Worm (Caenorhabditis elegans) whole organism, L2 larva: ENCODE data around the gene C07D8.5.

Source experiments
- R02D3.7 ChIP-seq: fragments of 150-350 bp; optimal IDR thresholded peaks from 2 replicates; lab custom pipeline; 2014; ENCODE audit warnings: missing biosample characterization, missing genetic modification characterization
- ama-1 ChIP-seq: fragments of 150-350 bp; optimal IDR thresholded peaks from 2 replicates; lab custom pipeline; 2018; ENCODE audit warnings: inconsistent platforms
- ceh-82 ChIP-seq: fragments of 150-350 bp; optimal IDR thresholded peaks from 2 replicates; lab custom pipeline; 2014; ENCODE audit warnings: missing biosample characterization, missing genetic modification characterization
- lin-11 ChIP-seq: fragments of 150-350 bp; sonication (generic microtip); optimal IDR thresholded peaks from 2 replicates; lab custom pipeline; 2014; ENCODE audit warnings: missing biosample characterization, missing genetic modification characterization, inconsistent platforms, mixed read lengths
- lin-13 ChIP-seq: fragments of 150-350 bp; optimal IDR thresholded peaks from 2 replicates; lab custom pipeline; 2014; ENCODE audit warnings: missing biosample characterization, missing genetic modification reagents, missing genetic modification characterization
- mab-5 ChIP-seq: fragments of 150-350 bp; optimal IDR thresholded peaks from 2 replicates; lab custom pipeline; 2014; ENCODE audit warnings: missing biosample characterization, missing genetic modification characterization
- nhr-11 ChIP-seq: fragments of 150-350 bp; optimal IDR thresholded peaks from 2 replicates; lab custom pipeline; 2014; ENCODE audit warnings: missing biosample characterization, missing genetic modification characterization
- sma-9 ChIP-seq, 2 experiments: fragments of 150-350 bp in 1 of 2; sonication (generic microtip) in 1 of 2; optimal IDR thresholded peaks; 2 replicates each; lab custom pipeline; 2014 to 2016; ENCODE audit warnings: missing genetic modification characterization in 2 of 2, mild to moderate bottlenecking in 1 of 2, missing biosample characterization in 1 of 2, missing compliant biosample characterization in 1 of 2, missing genetic modification reagents in 1 of 2, moderate library complexity in 1 of 2
- snpc-4 ChIP-seq: fragments of 150-350 bp; optimal IDR thresholded peaks from 2 replicates; lab custom pipeline; 2014; ENCODE audit warnings: missing biosample characterization, missing genetic modification characterization
- unc-62 ChIP-seq: fragments of 150-350 bp; optimal IDR thresholded peaks from 2 replicates; lab custom pipeline; 2014; ENCODE audit warnings: missing biosample characterization, missing genetic modification reagents, missing genetic modification characterization
- zag-1 ChIP-seq: fragments of 150-350 bp; optimal IDR thresholded peaks from 2 replicates; lab custom pipeline; 2014; ENCODE audit warnings: missing biosample characterization, missing genetic modification characterization
- ztf-11 ChIP-seq: sonication (generic microtip); optimal IDR thresholded peaks from 2 replicates; lab custom pipeline; 2017; ENCODE audit warnings: missing biosample characterization, missing genetic modification characterization

- TF ChIP-seq R02D3.7 (no peak), lin-11 (tag; lab: Kevin White, UChicago) (no peak), sma-9 (GFP tag; optimal IDR thresholded peaks at IDR 0.05; lab: Kevin White, UChicago) (no peak), sma-9 (tag; optimal IDR thresholded peaks at IDR 0.05; lab: Kevin White, UChicago) (no peak), ceh-82 (tag; lab: Kevin White, UChicago) (no peak), mab-5 (tag; lab: Kevin White, UChicago) (no peak), nhr-11 (no peak), zag-1 (tag; lab: Kevin White, UChicago) (no peak), snpc-4 (tag; lab: Kevin White, UChicago) (no peak), ama-1 (lab: Kevin White, UChicago) (no peak), unc-62 (GFP tag; lab: Kevin White, UChicago) (no peak), ztf-11 (tag; lab: Kevin White, UChicago) (no peak), lin-13 (GFP tag; lab: Kevin White, UChicago) (no peak)
Observed at ce11 chrX:7311870-7312269, 32.0 kb upstream of the C07D8.5 start.
